Fruit fly (Drosophila melanogaster) whole organism, embryonic: ENCODE results near the gene Asator.

Experiments used
- Ada2b ChIP-seq: fragments of 200-800 bp; sonication (Bioruptor generic); IDR thresholded peaks from 2 replicates; pipeline ENCODE4 v1.3.6; 2022; ENCODE audit warnings: missing biosample characterization, missing genetic modification characterization
- Atf-2 ChIP-seq: fragments of 200-800 bp; sonication (Bioruptor generic); optimal IDR thresholded peaks from 2 replicates; lab custom pipeline; 2016; ENCODE audit warnings: missing biosample characterization, missing genetic modification characterization
- CG1024 ChIP-seq: fragments of 200-800 bp; sonication (Bioruptor generic); IDR thresholded peaks from 2 replicates; pipeline ENCODE4 v1.3.6; 2022; ENCODE audit warnings: missing biosample characterization, missing genetic modification characterization
- CG10462 ChIP-seq: fragments of 200-800 bp; sonication (Bioruptor generic); optimal IDR thresholded peaks from 2 replicates; lab custom pipeline; 2016; ENCODE audit warnings: missing biosample characterization, missing genetic modification characterization
- CG11398 ChIP-seq: fragments of 200-800 bp; sonication (Bioruptor generic); optimal IDR thresholded peaks from 2 replicates; lab custom pipeline; 2016; ENCODE audit warnings: missing biosample characterization, missing genetic modification characterization
- CG11560 ChIP-seq: fragments of 200-800 bp; sonication (Bioruptor generic); IDR thresholded peaks from 3 replicates; pipeline ENCODE4 v1.3.6; 2022; ENCODE audit warnings: missing biosample characterization, missing genetic modification characterization
- CG12071 ChIP-seq: fragments of 200-800 bp; sonication (Bioruptor generic); optimal IDR thresholded peaks from 3 replicates; lab custom pipeline; 2018; ENCODE audit warnings: missing biosample characterization, mild to moderate bottlenecking, missing genetic modification characterization
- CG12104 ChIP-seq: fragments of 200-800 bp; sonication (Bioruptor generic); optimal IDR thresholded peaks from 3 replicates; lab custom pipeline; 2016; ENCODE audit warnings: missing biosample characterization, missing genetic modification characterization
- CG1233 ChIP-seq: fragments of 200-800 bp; sonication (Bioruptor generic); optimal IDR thresholded peaks from 4 replicates; lab custom pipeline; 2018; ENCODE audit warnings: missing biosample characterization, mild to moderate bottlenecking, missing genetic modification characterization
- CG15269 ChIP-seq: fragments of 200-800 bp; sonication (Bioruptor generic); optimal IDR thresholded peaks from 2 replicates; lab custom pipeline; 2018; ENCODE audit warnings: missing biosample characterization, mild to moderate bottlenecking, missing genetic modification characterization, moderate library complexity
- CG1602 ChIP-seq: fragments of 200-800 bp; sonication (Bioruptor generic); optimal IDR thresholded peaks from 3 replicates; lab custom pipeline; 2016; ENCODE audit warnings: missing biosample characterization, missing genetic modification characterization
- CG17186 ChIP-seq: fragments of 200-800 bp; sonication (Bioruptor generic); optimal IDR thresholded peaks from 3 replicates; lab custom pipeline; 2017; ENCODE audit warnings: missing biosample characterization, missing genetic modification reagents, missing genetic modification characterization
- CG17359 ChIP-seq: fragments of 200-800 bp; sonication (Bioruptor generic); optimal IDR thresholded peaks from 3 replicates; lab custom pipeline; 2018; ENCODE audit warnings: missing biosample characterization, mild to moderate bottlenecking, missing genetic modification characterization, moderate library complexity
- CG17802 ChIP-seq: fragments of 200-800 bp; sonication (Bioruptor generic); optimal IDR thresholded peaks from 2 replicates; lab custom pipeline; 2018; ENCODE audit warnings: missing biosample characterization, mild to moderate bottlenecking, missing genetic modification characterization, moderate library complexity
- CG33213 ChIP-seq: fragments of 200-800 bp; sonication (Bioruptor generic); optimal IDR thresholded peaks from 3 replicates; lab custom pipeline; 2016; ENCODE audit warnings: missing biosample characterization, missing genetic modification characterization
- CG3838 ChIP-seq: fragments of 200-800 bp; sonication (Bioruptor generic); optimal IDR thresholded peaks from 3 replicates; lab custom pipeline; 2016; ENCODE audit warnings: missing biosample characterization, missing genetic modification characterization
- CG4282 ChIP-seq: fragments of 200-800 bp; sonication (Bioruptor generic); optimal IDR thresholded peaks from 2 replicates; lab custom pipeline; 2016; ENCODE audit warnings: missing biosample characterization, missing genetic modification characterization
- CG4360 ChIP-seq: fragments of 200-800 bp; sonication (Bioruptor generic); IDR thresholded peaks from 2 replicates; pipeline ENCODE4 v1.3.6; 2022; ENCODE audit warnings: missing biosample characterization, missing genetic modification characterization
- CG5180 ChIP-seq: fragments of 200-800 bp; sonication (Bioruptor generic); optimal IDR thresholded peaks from 3 replicates; lab custom pipeline; 2017; ENCODE audit warnings: missing biosample characterization, missing genetic modification characterization, mild to moderate bottlenecking, moderate library complexity, missing genetic modification reagents
- CG8388 ChIP-seq: fragments of 200-800 bp; sonication (Bioruptor generic); optimal IDR thresholded peaks from 2 replicates; lab custom pipeline; 2019; ENCODE audit warnings: missing biosample characterization, mild to moderate bottlenecking, missing genetic modification characterization, moderate library complexity
- CG8478 ChIP-seq: fragments of >200 bp; optimal IDR thresholded peaks from 2 replicates; lab custom pipeline; 2018
- CG9727 ChIP-seq: fragments of 200-800 bp; sonication (Bioruptor generic); optimal IDR thresholded peaks from 3 replicates; lab custom pipeline; 2017; ENCODE audit warnings: missing biosample characterization, mild to moderate bottlenecking, missing genetic modification characterization
- Chrac-16 ChIP-seq: fragments of 200-800 bp; sonication (Bioruptor generic); optimal IDR thresholded peaks from 3 replicates; lab custom pipeline; 2016; ENCODE audit warnings: missing biosample characterization, missing genetic modification characterization
- Hey ChIP-seq: fragments of 200-800 bp; sonication (Bioruptor generic); optimal IDR thresholded peaks from 3 replicates; lab custom pipeline; 2018; ENCODE audit warnings: missing biosample characterization, mild to moderate bottlenecking, missing genetic modification characterization
- Jarid2 ChIP-seq: fragments of 200-800 bp; sonication (Bioruptor generic); optimal IDR thresholded peaks from 3 replicates; lab custom pipeline; 2017; ENCODE audit warnings: mild to moderate bottlenecking, missing biosample characterization, missing genetic modification reagents, missing genetic modification characterization
- Lhr ChIP-seq: fragments of 200-800 bp; sonication (Bioruptor generic); optimal IDR thresholded peaks from 3 replicates; lab custom pipeline; 2017; ENCODE audit warnings: mild to moderate bottlenecking, missing biosample characterization, missing genetic modification reagents, missing genetic modification characterization
- Lim3 ChIP-seq: fragments of 200-800 bp; sonication (Bioruptor generic); IDR thresholded peaks from 2 replicates; pipeline ENCODE4 v1.3.6; 2022; ENCODE audit warnings: missing biosample characterization, missing genetic modification characterization
- Max ChIP-seq: fragments of 200-800 bp; sonication (Bioruptor generic); optimal IDR thresholded peaks from 2 replicates; lab custom pipeline; 2016; ENCODE audit warnings: missing biosample characterization, mild to moderate bottlenecking, missing genetic modification characterization
- NC2β ChIP-seq: fragments of 200-800 bp; sonication (Bioruptor generic); optimal IDR thresholded peaks from 2 replicates; lab custom pipeline; 2016; ENCODE audit warnings: missing biosample characterization, missing genetic modification characterization
- PHDP ChIP-seq: fragments of 200-800 bp; sonication (Bioruptor generic); optimal IDR thresholded peaks from 3 replicates; lab custom pipeline; 2018; ENCODE audit warnings: missing biosample characterization, mild to moderate bottlenecking, missing genetic modification characterization, moderate library complexity
- Spps ChIP-seq: fragments of 200-800 bp; sonication (Bioruptor generic); optimal IDR thresholded peaks from 2 replicates; lab custom pipeline; 2018; ENCODE audit warnings: missing biosample characterization, mild to moderate bottlenecking, missing genetic modification characterization
- Sry-β ChIP-seq: fragments of 200-800 bp; sonication (Bioruptor generic); optimal IDR thresholded peaks from 2 replicates; lab custom pipeline; 2018; ENCODE audit warnings: missing biosample characterization, mild to moderate bottlenecking, missing genetic modification characterization, moderate library complexity
- Stat92E ChIP-seq, 3 experiments: fragments of >200 bp in 2 of 3; fragments of 200-800 bp in 1 of 3; sonication (Bioruptor generic) in 1 of 3; optimal IDR thresholded peaks; 2 replicates each; lab custom pipeline; 2017 to 2019; ENCODE audit warnings: missing biosample characterization in 3 of 3, missing genetic modification characterization in 3 of 3, mild to moderate bottlenecking in 1 of 3, moderate library complexity in 1 of 3
- Vsx1 ChIP-seq: fragments of 200-800 bp; sonication (Bioruptor generic); optimal IDR thresholded peaks from 2 replicates; lab custom pipeline; 2017; ENCODE audit warnings: missing biosample characterization, mild to moderate bottlenecking, missing genetic modification characterization, missing genetic modification reagents
- br ChIP-seq: fragments of >200 bp; optimal IDR thresholded peaks from 2 replicates; lab custom pipeline; 2017
- crc ChIP-seq: fragments of 200-800 bp; sonication (Bioruptor generic); optimal IDR thresholded peaks from 2 replicates; lab custom pipeline; 2016; ENCODE audit warnings: missing biosample characterization, missing genetic modification characterization
- gsb ChIP-seq: fragments of 200-800 bp; sonication (Bioruptor generic); IDR thresholded peaks from 2 replicates; pipeline ENCODE4 v1.3.6; 2022; ENCODE audit warnings: missing biosample characterization, missing genetic modification characterization
- hbn ChIP-seq: fragments of 200-800 bp; sonication (Bioruptor generic); IDR thresholded peaks from 2 replicates; pipeline ENCODE4 v1.3.6; 2022; ENCODE audit warnings: missing biosample characterization, missing genetic modification characterization; ENCODE audit not compliant: partially characterized antibody
- jing ChIP-seq: fragments of 200-800 bp; sonication (Bioruptor generic); optimal IDR thresholded peaks from 2 replicates; lab custom pipeline; 2018; ENCODE audit warnings: missing biosample characterization, mild to moderate bottlenecking, missing genetic modification characterization
- lbe ChIP-seq: fragments of 200-800 bp; sonication (Bioruptor generic); optimal IDR thresholded peaks from 2 replicates; lab custom pipeline; 2016; ENCODE audit warnings: missing biosample characterization, mild to moderate bottlenecking, missing genetic modification characterization
- nau ChIP-seq: fragments of 200-800 bp; sonication (Bioruptor generic); optimal IDR thresholded peaks from 3 replicates; lab custom pipeline; 2017; ENCODE audit warnings: missing biosample characterization, mild to moderate bottlenecking, missing genetic modification characterization, missing genetic modification reagents
- nom ChIP-seq: fragments of 200-800 bp; sonication (Bioruptor generic); optimal IDR thresholded peaks from 2 replicates; lab custom pipeline; 2017; ENCODE audit warnings: missing biosample characterization, missing genetic modification characterization, mild to moderate bottlenecking, moderate library complexity, missing genetic modification reagents
- pan ChIP-seq, 4 experiments: fragments of >200 bp in 3 of 4; fragments of 200-800 bp in 1 of 4; sonication (Bioruptor generic) in 1 of 4; optimal IDR thresholded peaks in 3 of 4; IDR thresholded peaks in 1 of 4; 2 replicates each; pipeline versions ENCODE4 v1.3.6 to Lab custom; 2017 to 2022; ENCODE audit warnings: missing biosample characterization in 2 of 4, missing genetic modification characterization in 2 of 4, mixed read lengths in 1 of 4
- sim ChIP-seq: fragments of 200-800 bp; sonication (Bioruptor generic); IDR thresholded peaks from 2 replicates; pipeline ENCODE4 v1.3.6; 2022; ENCODE audit warnings: missing biosample characterization, missing genetic modification characterization
- so ChIP-seq: fragments of 200-800 bp; sonication (Bioruptor generic); IDR thresholded peaks from 3 replicates; pipeline ENCODE4 v1.3.6; 2022; ENCODE audit warnings: missing biosample characterization, missing genetic modification characterization
- stc ChIP-seq: fragments of 200-800 bp; sonication (Bioruptor generic); IDR thresholded peaks from 2 replicates; pipeline ENCODE4 v1.3.6; 2022; ENCODE audit warnings: missing biosample characterization, missing genetic modification characterization
- stwl ChIP-seq: fragments of 200-800 bp; sonication (Bioruptor generic); optimal IDR thresholded peaks from 3 replicates; lab custom pipeline; 2018; ENCODE audit warnings: missing biosample characterization, mild to moderate bottlenecking, missing genetic modification characterization, moderate library complexity
- zen2 ChIP-seq: fragments of 200-800 bp; sonication (Bioruptor generic); IDR thresholded peaks from 3 replicates; pipeline ENCODE4 v1.3.6; 2022; ENCODE audit warnings: missing biosample characterization, missing genetic modification characterization; ENCODE audit not compliant: partially characterized antibody

Gene Asator

dm6 chr4:424630-425327 lies 64.0 kb downstream of the Asator start (continued):
- peak; percentile 88 for TF ChIP-seq CG1233 (GFP tag; lab: Kevin White, UChicago)
- TF ChIP-seq gsb (GFP tag; lab: Robert Waterston, UW): no peak; the same call in 1 of the 2 replicates
- TF ChIP-seq CG33213 (GFP tag; lab: Kevin White, UChicago): peak; percentile 98
- TF ChIP-seq lbe (GFP tag; lab: Kevin White, UChicago): peak; percentile 27
- peak; percentile 39; the same call in 1 of the 2 replicates for TF ChIP-seq CG4360 (GFP tag; lab: Robert Waterston, UW)
- TF ChIP-seq Hey (tag; lab: Kevin White, UChicago): no peak
- TF ChIP-seq CG8388 (GFP tag; lab: Kevin White, UChicago): peak; percentile 82
- TF ChIP-seq CG17359 (tag; lab: Kevin White, UChicago): peak; percentile 94
- TF ChIP-seq CG12104 (GFP tag; lab: Kevin White, UChicago): peak; percentile 88
- peak; percentile 94 for TF ChIP-seq Atf-2 (GFP tag; lab: Kevin White, UChicago)
- peak; percentile 87 for TF ChIP-seq CG17802 (tag; lab: Kevin White, UChicago)
- TF ChIP-seq nom: peak; percentile 59
- TF ChIP-seq Lhr (GFP tag; lab: Kevin White, UChicago): peak; percentile 96
- TF ChIP-seq Jarid2 (GFP tag; lab: Kevin White, UChicago): peak; percentile 90
- TF ChIP-seq CG5180 (GFP tag; lab: Kevin White, UChicago): peak; percentile 75
- TF ChIP-seq Vsx1: peak; percentile 91
- peak; percentile 69 for TF ChIP-seq Spps
- TF ChIP-seq Stat92E (GFP tag; optimal IDR thresholded peaks at IDR 0.05; lab: Kevin White, UChicago): no peak
- TF ChIP-seq CG17186: peak; percentile 58
- peak; percentile 89 for TF ChIP-seq CG15269 (tag; lab: Kevin White, UChicago)
- TF ChIP-seq CG1602 (GFP tag; lab: Kevin White, UChicago): peak; percentile 92
- peak; percentile 95 for TF ChIP-seq NC2β (GFP tag; lab: Kevin White, UChicago)
- no peak for TF ChIP-seq CG8478 (lab: Kevin White, UChicago)
- TF ChIP-seq br (lab: Kevin White, UChicago): no peak
- TF ChIP-seq zen2 (GFP tag; lab: Robert Waterston, UW): no peak
- peak; percentile 78 for TF ChIP-seq CG3838 (GFP tag; lab: Kevin White, UChicago)
- TF ChIP-seq PHDP (tag; lab: Kevin White, UChicago): peak; percentile 92
- TF ChIP-seq CG4282 (GFP tag; lab: Kevin White, UChicago): peak; percentile 89
- peak; percentile 75; the same call in 1 of the 3 replicates for TF ChIP-seq so (GFP tag; lab: Robert Waterston, UW)
- peak; percentile 90 for TF ChIP-seq stc (GFP tag; lab: Robert Waterston, UW)
- TF ChIP-seq pan (optimal IDR thresholded peaks at IDR 0.05; lab: Kevin White, UChicago): no peak
- peak in 1 of 2 experiments; percentile 91 for TF ChIP-seq pan (GFP tag; optimal IDR thresholded peaks at IDR 0.05 in 1 of 2, IDR thresholded peaks at IDR 0.05 in 1 of 2)
- peak; percentile 88 for TF ChIP-seq CG9727 (GFP tag; lab: Kevin White, UChicago)
- peak; percentile 77 for TF ChIP-seq sim
- TF ChIP-seq CG11398 (GFP tag; lab: Kevin White, UChicago): peak; percentile 90
- TF ChIP-seq CG12071 (GFP tag; lab: Kevin White, UChicago): no peak
- no peak for TF ChIP-seq stwl (tag; lab: Kevin White, UChicago)
- peak; percentile 95 for TF ChIP-seq Chrac-16 (GFP tag; lab: Kevin White, UChicago)
- peak; percentile 84 for TF ChIP-seq CG10462 (GFP tag; lab: Kevin White, UChicago)
- peak; percentile 91 for TF ChIP-seq Max (GFP tag; lab: Kevin White, UChicago)
- peak; percentile 82 for TF ChIP-seq nau
- TF ChIP-seq crc (GFP tag; lab: Kevin White, UChicago): peak; percentile 82
- peak; percentile 63 for TF ChIP-seq Sry-β (GFP tag; lab: Kevin White, UChicago)
- TF ChIP-seq jing (GFP tag; lab: Kevin White, UChicago): peak; percentile 83
- TF ChIP-seq CG1024: peak; percentile 91; the same call in 1 of the 2 replicates
- TF ChIP-seq hbn (GFP tag; lab: Robert Waterston, UW): no peak
- no peak for TF ChIP-seq CG11560
- TF ChIP-seq Lim3: no peak
- TF ChIP-seq Ada2b: peak; percentile 78; the same call in 1 of the 2 replicates
